Worm (Caenorhabditis elegans) whole organism, late embryonic: ENCODE data around the gene B0432.11.

Source experiments
- C08G9.2 ChIP-seq: sonication (generic microtip); optimal IDR thresholded peaks from 2 replicates; lab custom pipeline; 2016; ENCODE audit warnings: mild to moderate bottlenecking, missing genetic modification characterization, moderate library complexity, missing compliant biosample characterization
- C38D4.7 ChIP-seq: fragments of 200-800 bp; sonication (Bioruptor generic); optimal IDR thresholded peaks from 2 replicates; lab custom pipeline; 2018; ENCODE audit warnings: mild to moderate bottlenecking, missing genetic modification characterization, moderate library complexity, missing compliant biosample characterization
- F13H6.1 ChIP-seq: sonication (generic microtip); optimal IDR thresholded peaks from 2 replicates; lab custom pipeline; 2016; ENCODE audit warnings: missing genetic modification characterization, missing compliant biosample characterization
- K02D7.2 ChIP-seq: sonication (generic microtip); optimal IDR thresholded peaks from 2 replicates; lab custom pipeline; 2017; ENCODE audit warnings: mild to moderate bottlenecking, missing genetic modification characterization, missing compliant biosample characterization
- T23F11.4 ChIP-seq: fragments of 200-800 bp; sonication (Bioruptor generic); optimal IDR thresholded peaks from 2 replicates; lab custom pipeline; 2018; ENCODE audit warnings: mild to moderate bottlenecking, missing genetic modification characterization, missing compliant biosample characterization
- Y22D7AL.16 ChIP-seq: sonication (generic microtip); optimal IDR thresholded peaks from 2 replicates; lab custom pipeline; 2016; ENCODE audit warnings: missing genetic modification characterization, missing compliant biosample characterization
- ceh-14 ChIP-seq: sonication (generic microtip); optimal IDR thresholded peaks from 2 replicates; lab custom pipeline; 2016; ENCODE audit warnings: missing genotype, missing genetic modification characterization, missing compliant biosample characterization
- ceh-18 ChIP-seq: sonication (generic microtip); optimal IDR thresholded peaks from 2 replicates; lab custom pipeline; 2016; ENCODE audit warnings: missing genetic modification characterization, missing compliant biosample characterization
- ceh-2 ChIP-seq: sonication (generic microtip); optimal IDR thresholded peaks from 2 replicates; lab custom pipeline; 2016; ENCODE audit warnings: missing genotype, missing genetic modification characterization, missing compliant biosample characterization
- ceh-24 ChIP-seq: sonication (generic microtip); optimal IDR thresholded peaks from 2 replicates; lab custom pipeline; 2016; ENCODE audit warnings: mild to moderate bottlenecking, missing genetic modification characterization, missing compliant biosample characterization
- ceh-30 ChIP-seq: fragments of 150-350 bp; optimal IDR thresholded peaks from 2 replicates; lab custom pipeline; 2014; ENCODE audit warnings: missing biosample characterization, missing genetic modification characterization
- ceh-48 ChIP-seq: sonication (generic microtip); optimal IDR thresholded peaks from 2 replicates; lab custom pipeline; 2016; ENCODE audit warnings: missing genetic modification characterization, inconsistent platforms, missing compliant biosample characterization
- ceh-6 ChIP-seq: fragments of 200-800 bp; sonication (Bioruptor generic); optimal IDR thresholded peaks from 2 replicates; lab custom pipeline; 2018; ENCODE audit warnings: mild to moderate bottlenecking, missing genetic modification characterization, missing compliant biosample characterization
- dmd-4 ChIP-seq: sonication (generic microtip); optimal IDR thresholded peaks from 2 replicates; lab custom pipeline; 2016; ENCODE audit warnings: borderline replicate concordance, missing genetic modification characterization, missing compliant biosample characterization
- dve-1 ChIP-seq: sonication (generic microtip); optimal IDR thresholded peaks from 2 replicates; lab custom pipeline; 2017; ENCODE audit warnings: antibody characterized with exemption, mild to moderate bottlenecking, missing genetic modification characterization, missing compliant biosample characterization
- elt-4 ChIP-seq: sonication (generic microtip); optimal IDR thresholded peaks from 2 replicates; lab custom pipeline; 2016; ENCODE audit warnings: missing genetic modification characterization, missing compliant biosample characterization
- eyg-1 ChIP-seq: sonication (generic microtip); optimal IDR thresholded peaks from 2 replicates; lab custom pipeline; 2016; ENCODE audit warnings: missing genotype, missing genetic modification characterization, missing compliant biosample characterization
- fax-1 ChIP-seq: sonication (generic microtip); optimal IDR thresholded peaks from 2 replicates; lab custom pipeline; 2016; ENCODE audit warnings: missing genotype, missing genetic modification characterization, missing compliant biosample characterization
- fkh-10 ChIP-seq: fragments of 150-350 bp; optimal IDR thresholded peaks from 2 replicates; lab custom pipeline; 2014; ENCODE audit warnings: missing biosample characterization, missing genetic modification reagents, missing genetic modification characterization
- gmeb-2 ChIP-seq: sonication (generic microtip); optimal IDR thresholded peaks from 2 replicates; lab custom pipeline; 2016; ENCODE audit warnings: missing genetic modification characterization, inconsistent platforms, missing compliant biosample characterization
- hlh-13 ChIP-seq: fragments of 200-800 bp; sonication (Bioruptor generic); optimal IDR thresholded peaks from 2 replicates; lab custom pipeline; 2018; ENCODE audit warnings: mild to moderate bottlenecking, missing genetic modification characterization, missing compliant biosample characterization
- hlh-15 ChIP-seq: sonication (generic microtip); optimal IDR thresholded peaks from 2 replicates; lab custom pipeline; 2016; ENCODE audit warnings: missing genetic modification characterization, missing compliant biosample characterization
- hlh-6 ChIP-seq: sonication (generic microtip); optimal IDR thresholded peaks from 2 replicates; lab custom pipeline; 2016; ENCODE audit warnings: missing genotype, missing genetic modification characterization, missing compliant biosample characterization
- hlh-8 ChIP-seq: sonication (generic microtip); optimal IDR thresholded peaks from 2 replicates; lab custom pipeline; 2016; ENCODE audit warnings: missing genotype, missing genetic modification characterization, missing compliant biosample characterization
- lim-6 ChIP-seq: sonication (generic microtip); optimal IDR thresholded peaks from 2 replicates; lab custom pipeline; 2016; ENCODE audit warnings: missing genetic modification characterization, missing compliant biosample characterization
- madf-2 ChIP-seq: sonication (generic microtip); optimal IDR thresholded peaks from 2 replicates; lab custom pipeline; 2017; ENCODE audit warnings: missing genetic modification characterization, missing compliant biosample characterization
- mec-3 ChIP-seq: sonication (generic microtip); optimal IDR thresholded peaks from 2 replicates; lab custom pipeline; 2016; ENCODE audit warnings: borderline replicate concordance, missing genetic modification characterization, missing compliant biosample characterization
- nfya-1 ChIP-seq: sonication (generic microtip); optimal IDR thresholded peaks from 2 replicates; lab custom pipeline; 2017; ENCODE audit warnings: missing genetic modification characterization, mild to moderate bottlenecking, missing compliant biosample characterization, antibody characterized with exemption, moderate library complexity
- nhr-232 ChIP-seq: sonication (generic microtip); optimal IDR thresholded peaks from 2 replicates; lab custom pipeline; 2016; ENCODE audit warnings: missing genetic modification characterization, missing compliant biosample characterization
- npax-4 ChIP-seq: sonication (generic microtip); optimal IDR thresholded peaks from 2 replicates; lab custom pipeline; 2016; ENCODE audit warnings: missing genetic modification characterization, missing compliant biosample characterization
- odd-2 ChIP-seq: sonication (generic microtip); optimal IDR thresholded peaks from 2 replicates; lab custom pipeline; 2017; ENCODE audit warnings: antibody characterized with exemption, mild to moderate bottlenecking, missing genetic modification characterization, missing compliant biosample characterization
- pax-1 ChIP-seq: fragments of 150-350 bp; optimal IDR thresholded peaks from 2 replicates; lab custom pipeline; 2014; ENCODE audit warnings: missing biosample characterization, missing genetic modification characterization
- pha-4 ChIP-seq: fragments of 150-350 bp; optimal IDR thresholded peaks from 2 replicates; lab custom pipeline; 2018; ENCODE audit warnings: missing biosample characterization, missing genetic modification reagents, missing genetic modification characterization
- pros-1 ChIP-seq: fragments of 150-350 bp; optimal IDR thresholded peaks from 2 replicates; lab custom pipeline; 2014; ENCODE audit warnings: missing biosample characterization, missing genetic modification reagents, missing genetic modification characterization
- ref-2 ChIP-seq: sonication (generic microtip); optimal IDR thresholded peaks from 2 replicates; lab custom pipeline; 2016; ENCODE audit warnings: missing genetic modification characterization, missing compliant biosample characterization
- rnt-1 ChIP-seq: sonication (generic microtip); optimal IDR thresholded peaks from 2 replicates; lab custom pipeline; 2016; ENCODE audit warnings: missing genetic modification characterization, missing compliant biosample characterization
- sdc-2 ChIP-seq: sonication (generic microtip); optimal IDR thresholded peaks from 2 replicates; lab custom pipeline; 2016; ENCODE audit warnings: missing genotype, missing genetic modification characterization, missing compliant biosample characterization
- sox-4 ChIP-seq: sonication (generic microtip); optimal IDR thresholded peaks from 2 replicates; lab custom pipeline; 2017; ENCODE audit warnings: mild to moderate bottlenecking, missing genetic modification characterization, inconsistent platforms, missing compliant biosample characterization
- tbx-2 ChIP-seq: sonication (generic microtip); optimal IDR thresholded peaks from 2 replicates; lab custom pipeline; 2016; ENCODE audit warnings: missing genetic modification characterization, missing compliant biosample characterization
- tbx-7 ChIP-seq: sonication (generic microtip); optimal IDR thresholded peaks from 2 replicates; lab custom pipeline; 2016; ENCODE audit warnings: missing genotype, missing genetic modification characterization, missing compliant biosample characterization
- unc-3 ChIP-seq, 2 experiments: fragments of 200-800 bp in 1 of 2; sonication (Bioruptor generic) in 1 of 2; sonication (generic microtip) in 1 of 2; conservative IDR thresholded peaks in 1 of 2; optimal IDR thresholded peaks in 1 of 2; 2 replicates each; pipeline versions ENCODE4 v1.3.6 to Lab custom; 2016 to 2022; ENCODE audit warnings: missing compliant biosample characterization in 2 of 2, missing genetic modification characterization in 2 of 2, missing genetic modification reagents in 1 of 2
- unc-55 ChIP-seq: sonication (generic microtip); optimal IDR thresholded peaks from 2 replicates; lab custom pipeline; 2017; ENCODE audit warnings: missing biosample characterization, missing genetic modification reagents, missing genetic modification characterization
- unc-86 ChIP-seq: sonication (generic microtip); optimal IDR thresholded peaks from 2 replicates; lab custom pipeline; 2016; ENCODE audit warnings: missing genetic modification characterization, missing compliant biosample characterization
- zip-5 ChIP-seq: sonication (generic microtip); optimal IDR thresholded peaks from 2 replicates; lab custom pipeline; 2016; ENCODE audit warnings: missing genetic modification characterization, missing compliant biosample characterization
- ztf-16 ChIP-seq: sonication (generic microtip); optimal IDR thresholded peaks from 2 replicates; lab custom pipeline; 2017; ENCODE audit warnings: missing genetic modification characterization, missing compliant biosample characterization

The B0432.11 gene

DNA sequence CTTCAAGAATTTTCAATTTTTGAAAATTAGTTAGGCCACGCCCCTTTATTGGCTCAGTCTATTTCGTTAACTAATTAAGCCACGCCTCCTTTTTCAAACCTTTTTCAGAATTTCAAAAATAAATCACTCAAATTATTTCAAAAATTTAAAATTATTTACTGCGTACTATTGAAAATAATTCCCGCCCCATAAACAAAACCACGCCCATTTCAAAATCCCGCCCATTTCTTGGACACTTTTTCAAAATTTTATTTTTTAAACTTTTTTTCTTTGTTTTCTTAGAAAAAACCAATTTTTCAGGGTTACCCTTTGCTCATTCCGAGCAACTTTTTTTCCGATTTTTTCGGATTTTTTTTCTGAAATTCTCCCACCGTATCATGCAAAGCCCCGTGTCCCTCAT is 30.5 kb downstream of the B0432.11 start, which contains the start of gene B0432.14:
TSS of gene B0432.14 (plus strand) at position 301 of the 400 bp plus-strand sequence.
- TF ChIP-seq dmd-4 (tag; lab: Kevin White, UChicago): no peak
- TF ChIP-seq tbx-7 (tag; lab: Kevin White, UChicago): no peak
- TF ChIP-seq ceh-18 (tag; lab: Kevin White, UChicago): no peak
- TF ChIP-seq ceh-24: no peak
- no peak for TF ChIP-seq ceh-2 (tag; lab: Kevin White, UChicago)
- no peak for TF ChIP-seq nfya-1
- TF ChIP-seq F13H6.1 (tag; lab: Kevin White, UChicago): no peak
- no peak for TF ChIP-seq C38D4.7
- no peak for TF ChIP-seq odd-2 (tag; lab: Kevin White, UChicago)
- TF ChIP-seq ceh-14 (tag; lab: Kevin White, UChicago): no peak
- no peak for TF ChIP-seq fax-1

DNA sequence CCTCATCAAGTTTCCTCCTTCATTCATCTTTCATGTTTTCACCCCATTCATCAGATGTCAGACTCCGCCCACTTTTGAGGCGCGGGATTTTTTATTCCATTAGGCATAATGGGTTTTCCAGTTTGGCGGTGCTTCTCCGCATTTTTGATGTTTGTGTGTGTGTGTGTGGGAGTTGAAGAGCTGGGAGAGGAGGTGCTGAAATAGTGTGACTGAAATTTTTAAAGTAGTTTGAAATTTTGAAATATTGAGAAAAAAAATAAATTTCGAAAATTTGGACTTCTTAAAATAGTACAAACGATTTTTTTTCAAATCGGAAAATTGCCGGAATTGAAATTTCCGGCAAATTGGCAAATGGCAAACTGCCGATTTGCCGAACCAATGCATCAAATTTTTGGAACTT is 30.9 kb downstream of the B0432.11 start, which contains the start of gene scc-2:
TSS of gene scc-2 (minus strand) at position 101 of the 400 bp plus-strand sequence.
- TF ChIP-seq hlh-6 (no peak), ceh-6 (GFP tag; lab: Kevin White, UChicago) (no peak), eyg-1 (tag; lab: Kevin White, UChicago) (no peak), sdc-2 (tag; lab: Kevin White, UChicago) (no peak), C38D4.7 (no peak), elt-4 (tag; lab: Kevin White, UChicago) (no peak), T23F11.4 (GFP tag; lab: Kevin White, UChicago) (no peak)

DNA sequence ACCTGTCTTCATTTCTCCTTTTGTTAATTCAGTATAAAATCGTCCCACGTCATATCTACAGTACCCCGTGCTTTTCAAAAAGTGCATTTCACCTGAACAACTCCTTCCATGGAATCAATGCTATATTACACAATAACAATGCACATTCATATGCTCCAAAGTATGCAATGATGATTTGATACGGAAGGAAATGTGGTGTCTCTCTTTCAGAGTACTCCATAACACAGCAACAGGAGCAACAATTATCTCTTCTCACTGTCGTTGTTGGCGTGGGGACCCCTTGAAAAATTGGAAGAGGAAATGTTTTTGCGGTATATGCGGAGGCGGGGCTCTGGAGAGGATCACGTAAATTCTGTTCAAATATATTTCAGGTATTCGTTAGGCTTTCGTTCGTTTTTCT is 37.0 kb downstream of the B0432.11 start, which contains the start of gene cat-2:
TSS of gene cat-2 (plus strand) at position 301 of the 400 bp plus-strand sequence.
- TF ChIP-seq sox-4 (tag; lab: Kevin White, UChicago) (no peak), lim-6 (tag; lab: Kevin White, UChicago) (no peak), rnt-1 (no peak), gmeb-2 (no peak), fkh-10 (GFP tag; lab: Kevin White, UChicago) (no peak), fax-1 (no peak), hlh-15 (tag; lab: Kevin White, UChicago) (no peak), ceh-48 (tag; lab: Kevin White, UChicago) (no peak), C08G9.2 (tag; lab: Kevin White, UChicago) (no peak), mec-3 (tag; lab: Kevin White, UChicago) (no peak), hlh-6 (no peak), nfya-1 (no peak), dve-1 (no peak)

- TF ChIP-seq dmd-4 (tag; lab: Kevin White, UChicago) (peak; percentile 80), madf-2 (tag; lab: Kevin White, UChicago) (peak; percentile 66), unc-55 (GFP tag; lab: Kevin White, UChicago) (peak; percentile 61), tbx-2 (tag; lab: Kevin White, UChicago) (peak; percentile 93), C38D4.7 (peak; percentile 26), ref-2 (peak; percentile 90), pros-1 (tag; lab: Kevin White, UChicago) (no peak), Y22D7AL.16 (tag; lab: Kevin White, UChicago) (peak; percentile 50), zip-5 (tag; lab: Kevin White, UChicago) (peak; percentile 63), unc-86 (tag; lab: Kevin White, UChicago) (peak; percentile 83), fkh-10 (GFP tag; lab: Kevin White, UChicago) (peak; percentile 84), ceh-30 (tag; lab: Kevin White, UChicago) (peak; percentile 68), C08G9.2 (tag; lab: Kevin White, UChicago) (peak; percentile 87), hlh-8 (tag; lab: Kevin White, UChicago) (peak; percentile 77), pha-4 (tag; lab: Kevin White, UChicago) (no peak), nfya-1 (peak; percentile 93), ztf-16 (tag; lab: Kevin White, UChicago) (peak; percentile 79), unc-3 (GFP tag; conservative IDR thresholded peaks at IDR 0.05; lab: Robert Waterston, UW) (peak; percentile 71; the same call in 1 of the 2 replicates), unc-3 (tag; optimal IDR thresholded peaks at IDR 0.05; lab: Kevin White, UChicago) (peak; percentile 58), ceh-2 (tag; lab: Kevin White, UChicago) (peak; percentile 82), pax-1 (peak; percentile 48), lim-6 (tag; lab: Kevin White, UChicago) (no peak), K02D7.2 (tag; lab: Kevin White, UChicago) (peak; percentile 46), nhr-232 (tag; lab: Kevin White, UChicago) (peak; percentile 57), ceh-14 (tag; lab: Kevin White, UChicago) (peak; percentile 86), mec-3 (tag; lab: Kevin White, UChicago) (peak; percentile 85), npax-4 (tag; lab: Kevin White, UChicago) (peak; percentile 43), rnt-1 (peak; percentile 94), hlh-13 (peak; percentile 25), ceh-24 (peak; percentile 62), gmeb-2 (peak; percentile 63)
These were observed 39.4 kb downstream of the B0432.11 start for ce11 chrII:255124-255523.
